Fruit fly (Drosophila melanogaster) whole organism: Measurements from ENCODE around the gene CG1542.

Source experiments
- CG8478 ChIP-seq: fragments of >200 bp; optimal IDR thresholded peaks from 2 replicates; lab custom pipeline; 2018; ENCODE audit warnings: inconsistent platforms
- Dll ChIP-seq: fragments of >200 bp; optimal IDR thresholded peaks from 2 replicates; lab custom pipeline; 2017
- EcR ChIP-seq, 2 experiments: fragments of >200 bp; optimal IDR thresholded peaks; 2 replicates each; lab custom pipeline; 2017; ENCODE audit warnings: missing biosample characterization in 2 of 2, missing genetic modification characterization in 2 of 2, missing genetic modification reagents in 2 of 2
- pan ChIP-seq: fragments of >200 bp; optimal IDR thresholded peaks from 2 replicates; lab custom pipeline; 2017
- psq ChIP-seq: fragments of >200 bp; optimal IDR thresholded peaks from 2 replicates; lab custom pipeline; 2017
- usp ChIP-seq: fragments of >200 bp; optimal IDR thresholded peaks from 2 replicates; lab custom pipeline; 2017; ENCODE audit warnings: missing biosample characterization, missing genetic modification characterization, mixed read lengths

Gene CG1542

dm6 chr3R:31218997-31219992 lies 6.0 kb downstream of the CG1542 start, which contains the start of gene ATPsynC:
Gene ATPsynC, minus strand, starts transcription at chr3R:31219630.
- TF ChIP-seq usp (GFP tag; lab: Kevin White, UChicago) (no peak), CG8478 (lab: Kevin White, UChicago) (no peak), pan (lab: Kevin White, UChicago) (no peak), EcR (GFP tag; optimal IDR thresholded peaks at IDR 0.05; lab: Kevin White, UChicago) (no peak), Dll (lab: Kevin White, UChicago) (no peak), psq (lab: Kevin White, UChicago) (no peak)

dm6 chr3R:31220456-31221336 lies 7.4 kb downstream of the CG1542 start, which contains the start of gene CG12054:
Gene CG12054, plus strand, starts transcription at chr3R:31220702.
- TF ChIP-seq EcR (GFP tag; optimal IDR thresholded peaks at IDR 0.05; lab: Kevin White, UChicago) (no peak), CG8478 (lab: Kevin White, UChicago) (no peak), pan (lab: Kevin White, UChicago) (no peak), usp (GFP tag; lab: Kevin White, UChicago) (no peak), Dll (lab: Kevin White, UChicago) (no peak), psq (lab: Kevin White, UChicago) (no peak)

dm6 chr3R:31221337-31222047 lies 8.2 kb downstream of the CG1542 start:
- TF ChIP-seq Dll (lab: Kevin White, UChicago), result no peak
- no peak for TF ChIP-seq pan (lab: Kevin White, UChicago)
- no peak for TF ChIP-seq usp (GFP tag; lab: Kevin White, UChicago)
- TF ChIP-seq CG8478 (lab: Kevin White, UChicago), result no peak
- TF ChIP-seq EcR (GFP tag; optimal IDR thresholded peaks at IDR 0.05; lab: Kevin White, UChicago), result no peak
- no peak for TF ChIP-seq psq (lab: Kevin White, UChicago)

dm6 chr3R:31222125-31222889 lies 9.0 kb downstream of the CG1542 start:
- TF ChIP-seq psq (lab: Kevin White, UChicago) (no peak), EcR (GFP tag; optimal IDR thresholded peaks at IDR 0.05; lab: Kevin White, UChicago) (no peak), CG8478 (lab: Kevin White, UChicago) (no peak), pan (lab: Kevin White, UChicago) (no peak)

dm6 chr3R:31222890-31223569 lies 9.8 kb downstream of the CG1542 start:
- TF ChIP-seq usp (GFP tag; lab: Kevin White, UChicago) (no peak), Dll (lab: Kevin White, UChicago) (no peak), pan (lab: Kevin White, UChicago) (no peak), psq (lab: Kevin White, UChicago) (no peak), CG8478 (lab: Kevin White, UChicago) (no peak), EcR (GFP tag; optimal IDR thresholded peaks at IDR 0.05; lab: Kevin White, UChicago) (no peak)

- TF ChIP-seq psq (lab: Kevin White, UChicago) (no peak), CG8478 (lab: Kevin White, UChicago) (no peak), Dll (lab: Kevin White, UChicago) (no peak), usp (GFP tag; lab: Kevin White, UChicago) (no peak), pan (lab: Kevin White, UChicago) (no peak), EcR (GFP tag; optimal IDR thresholded peaks at IDR 0.05; lab: Kevin White, UChicago) (no peak)
Measured at dm6 chr3R:31223971-31224860, 11.0 kb downstream of the CG1542 start.

dm6 chr3R:31225043-31225681 lies 11.9 kb downstream of the CG1542 start:
- no peak for TF ChIP-seq CG8478 (lab: Kevin White, UChicago)
- no peak for TF ChIP-seq usp (GFP tag; lab: Kevin White, UChicago)
- no peak for TF ChIP-seq Dll (lab: Kevin White, UChicago)
- TF ChIP-seq EcR (GFP tag; optimal IDR thresholded peaks at IDR 0.05; lab: Kevin White, UChicago), result no peak
- no peak for TF ChIP-seq pan (lab: Kevin White, UChicago)
- no peak for TF ChIP-seq psq (lab: Kevin White, UChicago)

dm6 chr3R:31231134-31231533 lies 17.9 kb downstream of the CG1542 start:
- no peak for TF ChIP-seq CG8478 (lab: Kevin White, UChicago)
- TF ChIP-seq Dll (lab: Kevin White, UChicago), result no peak
- TF ChIP-seq pan (lab: Kevin White, UChicago), result no peak
- no peak for TF ChIP-seq psq (lab: Kevin White, UChicago)
- no peak for TF ChIP-seq usp (GFP tag; lab: Kevin White, UChicago)
- no peak for TF ChIP-seq EcR (GFP tag; optimal IDR thresholded peaks at IDR 0.05; lab: Kevin White, UChicago)
